Worm (Caenorhabditis elegans): ENCODE measurements around the gene C08F8.2.

- no peak for TF ChIP-seq him-1 (tag; optimal IDR thresholded peaks at IDR 0.05)
- TF ChIP-seq dao-5 (tag; optimal IDR thresholded peaks at IDR 0.05) = no peak
- no peak for TF ChIP-seq W03F9.2 (tag; optimal IDR thresholded peaks at IDR 0.05)
Observed at ce11 chrIV:11186729-11187128, 35.9 kb downstream of the C08F8.2 start, which contains the start of gene sdz-27.

Data from whole organism, L4/young adult.